Fruit fly (Drosophila melanogaster): ENCODE results near the gene Lsd-2.

DNA sequence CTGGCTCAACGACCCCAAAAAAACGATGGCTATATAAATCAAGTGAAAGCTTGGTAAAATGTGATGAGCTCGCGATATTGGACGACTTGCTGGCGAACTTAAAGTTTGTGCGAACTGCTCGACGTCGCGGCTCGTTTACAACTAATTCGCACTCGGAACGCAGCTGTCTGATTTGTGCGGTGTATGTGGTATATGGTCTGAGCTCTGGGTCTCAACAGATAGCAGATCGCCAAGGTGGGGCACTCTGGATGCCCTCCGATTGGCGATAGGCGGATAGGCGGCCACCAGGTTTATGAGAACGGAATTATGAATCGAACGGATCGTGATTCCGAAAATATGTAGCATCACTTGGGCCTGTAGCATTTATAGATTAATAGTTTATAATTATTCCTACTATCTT, 40.4 kb upstream of the Lsd-2 start, which contains the start of gene Cyp4s3:
- no peak for TF ChIP-seq h (optimal IDR thresholded peaks at IDR 0.05)
- TF ChIP-seq psq (optimal IDR thresholded peaks at IDR 0.05), result no peak
- TF ChIP-seq ttk (optimal IDR thresholded peaks at IDR 0.05), result no peak
